Worm (Caenorhabditis elegans): ENCODE data around the gene srh-5.

ce11 chrV:1719927-1720326, 34.5 kb downstream of the srh-5 start, which contains the start of gene srw-102:
- TF ChIP-seq zag-1 (tag; optimal IDR thresholded peaks at IDR 0.05), result no peak
- TF ChIP-seq R02D3.7 (tag; optimal IDR thresholded peaks at IDR 0.05), result no peak
- no peak for TF ChIP-seq nhr-237 (tag; optimal IDR thresholded peaks at IDR 0.05)

Data from whole organism, L3 larva.